Worm (Caenorhabditis elegans): ENCODE measurements around the gene K07H8.7.

The K07H8.7 gene

ce11 chrIV:8276609-8277008 is 16.8 kb upstream of the K07H8.7 start, which contains the start of gene K07H8.12:
TSS of gene K07H8.12 (minus strand) at chrIV:8276709.
- TF ChIP-seq mab-5 (tag; optimal IDR thresholded peaks at IDR 0.05), result no peak
- no peak for TF ChIP-seq sma-9 (GFP tag; optimal IDR thresholded peaks at IDR 0.05)
- TF ChIP-seq sma-9 (tag; optimal IDR thresholded peaks at IDR 0.05), result no peak
- no peak for TF ChIP-seq skn-1 (tag; optimal IDR thresholded peaks at IDR 0.05)
- no peak for TF ChIP-seq sem-4 (tag; optimal IDR thresholded peaks at IDR 0.05)
- TF ChIP-seq elt-1 (tag; optimal IDR thresholded peaks at IDR 0.05), result no peak
- TF ChIP-seq alr-1 (tag; optimal IDR thresholded peaks at IDR 0.05), result no peak
- TF ChIP-seq nhr-237 (tag; optimal IDR thresholded peaks at IDR 0.05), result no peak
- no peak for TF ChIP-seq aly-2 (tag; optimal IDR thresholded peaks at IDR 0.05)
- TF ChIP-seq snpc-4 (tag; optimal IDR thresholded peaks at IDR 0.05), result no peak
- no peak for TF ChIP-seq ama-1 (optimal IDR thresholded peaks at IDR 0.05)
- no peak for TF ChIP-seq dmd-4 (tag; optimal IDR thresholded peaks at IDR 0.05)

- TF ChIP-seq ZK546.5 (tag; optimal IDR thresholded peaks at IDR 0.05) (no peak), C34F6.9 (tag; optimal IDR thresholded peaks at IDR 0.05) (no peak), skn-1 (tag; optimal IDR thresholded peaks at IDR 0.05) (no peak), nhr-237 (tag; optimal IDR thresholded peaks at IDR 0.05) (no peak), egl-27 (tag; optimal IDR thresholded peaks at IDR 0.05) (no peak), lin-39 (tag; optimal IDR thresholded peaks at IDR 0.05) (no peak), lsy-2 (tag; optimal IDR thresholded peaks at IDR 0.05) (no peak), fos-1 (tag; optimal IDR thresholded peaks at IDR 0.05) (no peak), nhr-12 (tag; optimal IDR thresholded peaks at IDR 0.05) (no peak), nhr-6 (tag; optimal IDR thresholded peaks at IDR 0.05) (no peak), nhr-10 (tag; optimal IDR thresholded peaks at IDR 0.05) (no peak), ztf-11 (tag; optimal IDR thresholded peaks at IDR 0.05) (no peak), alr-1 (tag; optimal IDR thresholded peaks at IDR 0.05) (no peak), sma-9 (GFP tag; optimal IDR thresholded peaks at IDR 0.05) (no peak), sma-9 (tag; optimal IDR thresholded peaks at IDR 0.05) (no peak), mbf-1 (tag; optimal IDR thresholded peaks at IDR 0.05) (no peak), sma-3 (GFP tag; optimal IDR thresholded peaks at IDR 0.05) (no peak), gmeb-1 (tag; optimal IDR thresholded peaks at IDR 0.05) (no peak)
Measured at ce11 chrIV:8275232-8275631, 15.4 kb upstream of the K07H8.7 start, which contains the start of gene K07H8.11. TSS of gene K07H8.11 (minus strand) at chrIV:8275332.

DNA sequence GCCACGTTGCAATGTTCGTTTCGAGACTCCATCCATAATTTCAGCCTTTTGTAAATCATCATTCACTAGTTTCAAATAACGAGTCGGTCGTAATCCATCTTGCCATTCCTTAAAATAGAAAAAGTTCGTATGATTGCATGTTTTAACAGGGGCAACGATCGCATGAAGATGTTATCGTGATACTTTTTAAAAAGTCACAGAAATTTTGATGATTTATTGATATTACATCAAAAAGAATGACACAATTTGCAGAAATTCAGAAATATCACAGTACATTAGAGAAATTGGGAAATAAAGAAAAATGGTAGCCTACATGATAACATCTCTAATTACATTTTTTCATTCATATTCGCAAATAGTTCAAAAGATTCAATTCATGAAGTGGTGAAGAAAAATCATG is 13.5 kb upstream of the K07H8.7 start:
- TF ChIP-seq skn-1 (tag; optimal IDR thresholded peaks at IDR 0.05) (no peak), sma-3 (GFP tag; optimal IDR thresholded peaks at IDR 0.05) (no peak), nhr-10 (tag; optimal IDR thresholded peaks at IDR 0.05) (no peak), F13H6.1 (tag; optimal IDR thresholded peaks at IDR 0.05) (no peak), ztf-4 (tag; optimal IDR thresholded peaks at IDR 0.05) (no peak), nhr-25 (tag; optimal IDR thresholded peaks at IDR 0.05) (no peak), fos-1 (tag; optimal IDR thresholded peaks at IDR 0.05) (no peak), nhr-23 (tag; optimal IDR thresholded peaks at IDR 0.05) (no peak), crh-2 (tag; optimal IDR thresholded peaks at IDR 0.05) (no peak), gmeb-1 (tag; optimal IDR thresholded peaks at IDR 0.05) (no peak), unc-62 (GFP tag; optimal IDR thresholded peaks at IDR 0.05) (no peak), lsy-2 (tag; optimal IDR thresholded peaks at IDR 0.05) (no peak), sem-4 (tag; optimal IDR thresholded peaks at IDR 0.05) (no peak)

DNA sequence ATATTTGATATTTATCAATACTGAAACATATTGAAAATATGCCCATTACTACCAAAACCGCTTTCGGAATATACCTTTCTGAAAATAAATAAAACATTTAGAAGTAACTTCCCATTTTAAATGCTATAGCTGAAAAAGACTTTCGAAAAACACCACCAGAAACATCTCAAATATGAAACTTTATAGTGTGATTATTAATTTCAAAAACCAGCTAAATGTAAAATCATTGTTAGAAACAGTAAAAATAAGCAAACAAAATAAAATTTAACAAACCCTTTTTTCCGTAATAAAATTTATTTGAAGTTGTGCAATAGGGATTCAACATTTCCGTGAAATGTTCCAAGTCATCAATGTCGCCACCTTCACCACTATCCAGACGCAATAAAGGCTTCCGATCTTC is 8.2 kb upstream of the K07H8.7 start, which contains the start of the genes K07H8.5 and K07H8.8:
K07H8.5 (plus strand) TSS at position 301 of the 400 bp plus-strand sequence.
K07H8.8 (minus strand) TSS at position 389 of the 400 bp plus-strand sequence.
- TF ChIP-seq nhr-21 (tag; optimal IDR thresholded peaks at IDR 0.05) (no peak), unc-39 (tag; optimal IDR thresholded peaks at IDR 0.05) (no peak), ztf-4 (tag; optimal IDR thresholded peaks at IDR 0.05) (no peak), alr-1 (tag; optimal IDR thresholded peaks at IDR 0.05) (no peak), nhr-12 (tag; optimal IDR thresholded peaks at IDR 0.05) (no peak)

DNA sequence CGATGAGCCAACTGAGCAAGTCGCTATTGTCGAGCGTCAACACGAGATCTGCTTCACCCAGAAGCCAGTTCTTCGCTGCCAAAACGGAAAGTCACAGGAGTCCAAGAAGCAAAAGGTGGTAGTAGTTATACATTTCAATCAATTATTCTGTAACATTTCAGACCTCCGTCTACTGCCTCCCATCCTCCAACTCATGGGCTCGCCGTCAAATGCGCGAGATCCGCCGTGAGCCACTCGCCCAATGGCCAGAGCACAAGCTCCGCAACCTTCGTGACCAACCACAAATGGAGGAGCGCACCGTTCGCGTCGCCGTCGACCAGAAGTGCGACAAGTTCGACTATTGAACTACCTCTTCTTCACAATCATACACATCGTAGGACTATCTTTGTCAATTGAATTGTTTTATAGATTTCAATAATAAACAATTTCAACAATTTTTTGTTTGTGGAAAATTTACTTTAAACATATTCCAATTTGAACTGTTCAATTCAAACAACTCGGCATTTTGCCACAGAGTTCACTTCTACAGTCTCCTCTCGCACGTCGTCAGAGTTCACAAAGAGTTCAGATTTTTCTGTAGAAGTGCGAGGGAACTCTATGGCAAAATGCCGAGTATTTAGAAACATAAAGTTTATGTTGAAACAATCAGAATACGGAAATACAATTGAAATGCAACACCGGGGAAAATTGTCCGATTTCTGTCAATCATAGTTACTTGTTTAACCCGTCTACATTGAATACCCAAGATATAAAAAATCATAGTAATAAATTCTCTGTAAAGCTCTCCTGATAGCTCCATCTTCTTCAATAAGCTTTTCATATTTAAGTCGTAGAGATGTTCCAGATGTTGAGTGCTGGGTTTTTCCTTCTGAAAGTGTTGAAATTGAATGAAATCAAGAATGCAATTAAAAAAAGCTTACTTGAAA is 6.5 kb upstream of the K07H8.7 start:
- TF ChIP-seq F13H6.1 (tag; optimal IDR thresholded peaks at IDR 0.05), result no peak
- no peak for TF ChIP-seq mab-5 (tag; optimal IDR thresholded peaks at IDR 0.05)
- no peak for TF ChIP-seq Y55F3AM.14 (GFP tag; optimal IDR thresholded peaks at IDR 0.05)
- no peak for TF ChIP-seq fos-1 (tag; optimal IDR thresholded peaks at IDR 0.05)
- TF ChIP-seq sma-9 (GFP tag; optimal IDR thresholded peaks at IDR 0.05), result no peak
- TF ChIP-seq sma-9 (tag; optimal IDR thresholded peaks at IDR 0.05), result no peak
- no peak for TF ChIP-seq nhr-11 (tag; optimal IDR thresholded peaks at IDR 0.05)
- no peak for TF ChIP-seq lin-11 (tag; optimal IDR thresholded peaks at IDR 0.05)

All from whole organism, L2 larva.